Worm (Caenorhabditis elegans): Measurements from ENCODE around the gene fbxb-92.

The fbxb-92 gene

ce11 chrII:3741584-3741983, 5.7 kb downstream of the fbxb-92 start, which contains the start of gene F12E12.1:
Gene F12E12.1 (plus strand): TSS chrII:3741884.
- TF ChIP-seq ham-2 (GFP tag; optimal IDR thresholded peaks at IDR 0.05) (no peak), lsy-2 (tag; optimal IDR thresholded peaks at IDR 0.05) (no peak), mls-2 (tag; optimal IDR thresholded peaks at IDR 0.05) (no peak), lin-32 (GFP tag; optimal IDR thresholded peaks at IDR 0.05) (no peak), nhr-76 (tag; optimal IDR thresholded peaks at IDR 0.05) (no peak), nhr-12 (tag; optimal IDR thresholded peaks at IDR 0.05) (no peak), ceh-43 (GFP tag; optimal IDR thresholded peaks at IDR 0.05) (no peak), sptf-1 (tag; optimal IDR thresholded peaks at IDR 0.05) (no peak)

ce11 chrII:3739647-3740046, 7.7 kb downstream of the fbxb-92 start, which contains the start of gene F12E12.2:
Gene F12E12.2 (plus strand): TSS chrII:3739947.
- TF ChIP-seq hlh-1 (tag; optimal IDR thresholded peaks at IDR 0.05), result no peak
- no peak for TF ChIP-seq unc-120 (tag; optimal IDR thresholded peaks at IDR 0.05; ENCODE audit: poor library complexity, severe bottlenecking)
- TF ChIP-seq unc-62 (GFP tag; optimal IDR thresholded peaks at IDR 0.05), result no peak
- TF ChIP-seq unc-39 (tag; optimal IDR thresholded peaks at IDR 0.05), result no peak
- no peak for TF ChIP-seq snpc-4 (tag; optimal IDR thresholded peaks at IDR 0.05)
- TF ChIP-seq nhr-76 (tag; optimal IDR thresholded peaks at IDR 0.05), result no peak
- TF ChIP-seq zip-8 (tag; optimal IDR thresholded peaks at IDR 0.05), result no peak
- TF ChIP-seq sem-2 (GFP tag; optimal IDR thresholded peaks at IDR 0.05), result no peak
- TF ChIP-seq nhr-28 (tag; optimal IDR thresholded peaks at IDR 0.05), result no peak
- TF ChIP-seq lin-32 (GFP tag; optimal IDR thresholded peaks at IDR 0.05), result no peak
- no peak for TF ChIP-seq drap-1 (GFP tag; optimal IDR thresholded peaks at IDR 0.05)
- TF ChIP-seq lin-13 (tag; optimal IDR thresholded peaks at IDR 0.05), result no peak
- no peak for TF ChIP-seq nhr-2 (tag; optimal IDR thresholded peaks at IDR 0.05)
- no peak for TF ChIP-seq ceh-43 (GFP tag; optimal IDR thresholded peaks at IDR 0.05)
- TF ChIP-seq ztf-11 (tag; optimal IDR thresholded peaks at IDR 0.05), result no peak
- no peak for TF ChIP-seq lsy-2 (tag; optimal IDR thresholded peaks at IDR 0.05)
- TF ChIP-seq flh-1 (GFP tag; optimal IDR thresholded peaks at IDR 0.05), result no peak
- TF ChIP-seq nhr-237 (tag; optimal IDR thresholded peaks at IDR 0.05), result no peak
- TF ChIP-seq blmp-1 (tag; optimal IDR thresholded peaks at IDR 0.05), result no peak

DNA sequence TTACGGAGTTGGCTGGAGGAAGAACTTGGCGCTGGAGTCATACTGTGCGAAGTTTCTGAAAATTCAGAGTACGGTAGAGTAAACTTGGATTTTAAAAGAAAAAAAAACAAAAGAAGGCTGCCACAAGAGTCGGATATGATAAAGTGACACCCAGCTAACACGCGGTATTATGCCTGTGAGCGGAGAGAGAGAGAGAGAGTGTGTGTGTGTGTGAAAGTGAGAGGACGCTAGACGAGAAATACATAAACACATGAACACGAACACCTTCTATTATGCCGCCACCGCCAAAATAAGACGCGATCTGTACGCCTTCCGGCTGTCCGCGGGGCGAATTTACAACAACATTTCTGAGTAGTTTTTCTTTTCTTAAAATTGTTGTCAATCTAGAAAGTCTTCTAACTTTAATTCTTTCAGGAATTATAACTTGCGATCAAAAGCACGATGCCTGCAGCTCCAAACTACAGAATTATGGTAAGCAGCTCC, 10.4 kb downstream of the fbxb-92 start, which contains the start of gene F12E12.6:
Gene F12E12.6, minus strand, starts transcription at position 51 of the 483 bp plus-strand sequence.
- no peak for TF ChIP-seq mab-5 (tag; optimal IDR thresholded peaks at IDR 0.05)
- no peak for TF ChIP-seq ham-2 (GFP tag; optimal IDR thresholded peaks at IDR 0.05)
- no peak for TF ChIP-seq hlh-1 (tag; optimal IDR thresholded peaks at IDR 0.05)
- TF ChIP-seq flh-1 (GFP tag; optimal IDR thresholded peaks at IDR 0.05), result no peak
- TF ChIP-seq ceh-39 (tag; optimal IDR thresholded peaks at IDR 0.05), result no peak
- no peak for TF ChIP-seq sptf-1 (tag; optimal IDR thresholded peaks at IDR 0.05)
- no peak for TF ChIP-seq elt-1 (tag; optimal IDR thresholded peaks at IDR 0.05; ENCODE audit: borderline replicate concordance, insufficient read depth)
- TF ChIP-seq ces-1 (GFP tag; optimal IDR thresholded peaks at IDR 0.05), result no peak
- no peak for TF ChIP-seq nhr-2 (tag; optimal IDR thresholded peaks at IDR 0.05)
- no peak for TF ChIP-seq zip-8 (tag; optimal IDR thresholded peaks at IDR 0.05)
- TF ChIP-seq nhr-12 (tag; optimal IDR thresholded peaks at IDR 0.05), result no peak
- no peak for TF ChIP-seq unc-120 (tag; optimal IDR thresholded peaks at IDR 0.05; ENCODE audit: poor library complexity, severe bottlenecking)
- no peak for TF ChIP-seq ceh-43 (GFP tag; optimal IDR thresholded peaks at IDR 0.05)
- no peak for TF ChIP-seq bed-3 (GFP tag; optimal IDR thresholded peaks at IDR 0.05)
- no peak for TF ChIP-seq nhr-28 (tag; optimal IDR thresholded peaks at IDR 0.05)

- TF ChIP-seq zip-8 (tag; optimal IDR thresholded peaks at IDR 0.05) (no peak), nhr-28 (tag; optimal IDR thresholded peaks at IDR 0.05) (no peak), nhr-2 (tag; optimal IDR thresholded peaks at IDR 0.05) (no peak), ceh-83 (GFP tag; optimal IDR thresholded peaks at IDR 0.05) (no peak), ces-1 (GFP tag; optimal IDR thresholded peaks at IDR 0.05) (no peak), ztf-11 (tag; optimal IDR thresholded peaks at IDR 0.05) (no peak), snpc-4 (tag; optimal IDR thresholded peaks at IDR 0.05) (no peak), hlh-1 (tag; optimal IDR thresholded peaks at IDR 0.05) (no peak), lin-32 (GFP tag; optimal IDR thresholded peaks at IDR 0.05) (no peak)
Measured at ce11 chrII:3731723-3732122, 15.6 kb downstream of the fbxb-92 start, which contains the start of the genes sdz-12 and bath-31. Gene sdz-12 (minus strand): TSS chrII:3731823. Gene bath-31 (plus strand): TSS chrII:3731973.

ce11 chrII:3727996-3728395, 19.3 kb downstream of the fbxb-92 start, which contains the start of gene C46E10.8:
Gene C46E10.8 (minus strand): TSS chrII:3728096.
- TF ChIP-seq nhr-237 (tag; optimal IDR thresholded peaks at IDR 0.05) (no peak), unc-120 (tag; optimal IDR thresholded peaks at IDR 0.05; ENCODE audit: poor library complexity, severe bottlenecking) (no peak), mab-5 (tag; optimal IDR thresholded peaks at IDR 0.05) (no peak), tbx-8 (GFP tag; optimal IDR thresholded peaks at IDR 0.05) (no peak), cnd-1 (tag; optimal IDR thresholded peaks at IDR 0.05) (no peak), flh-1 (GFP tag; optimal IDR thresholded peaks at IDR 0.05) (no peak), nhr-76 (tag; optimal IDR thresholded peaks at IDR 0.05) (no peak), ceh-39 (tag; optimal IDR thresholded peaks at IDR 0.05) (no peak), ceh-43 (GFP tag; optimal IDR thresholded peaks at IDR 0.05) (no peak), drap-1 (GFP tag; optimal IDR thresholded peaks at IDR 0.05) (no peak), bed-3 (GFP tag; optimal IDR thresholded peaks at IDR 0.05) (no peak), ham-2 (GFP tag; optimal IDR thresholded peaks at IDR 0.05) (no peak), hlh-1 (tag; optimal IDR thresholded peaks at IDR 0.05) (no peak)
